Worm (Caenorhabditis elegans) whole organism, L1 larva: ENCODE data around the gene F54H5.5.

Experiments
- ama-1 ChIP-seq: fragments of 150-350 bp; optimal IDR thresholded peaks from 2 replicates; lab custom pipeline; 2014
- ceh-82 ChIP-seq, 3 experiments: fragments of 150-350 bp in 1 of 3; sonication (generic microtip) in 2 of 3; optimal IDR thresholded peaks; 2 replicates each; lab custom pipeline; 2014 to 2017; ENCODE audit warnings: missing biosample characterization in 3 of 3, missing genetic modification characterization in 3 of 3
- efl-3 ChIP-seq: fragments of 200-800 bp; sonication (Bioruptor generic); optimal IDR thresholded peaks from 2 replicates; lab custom pipeline; 2018; ENCODE audit warnings: mild to moderate bottlenecking, missing genetic modification characterization, missing compliant biosample characterization
- mep-1 ChIP-seq: fragments of 150-350 bp; optimal IDR thresholded peaks from 2 replicates; lab custom pipeline; 2014; ENCODE audit warnings: missing biosample characterization, missing genetic modification characterization
- unc-62 ChIP-seq: fragments of 150-350 bp; optimal IDR thresholded peaks from 2 replicates; lab custom pipeline; 2014; ENCODE audit warnings: missing biosample characterization, missing genetic modification reagents, missing genetic modification characterization

DNA sequence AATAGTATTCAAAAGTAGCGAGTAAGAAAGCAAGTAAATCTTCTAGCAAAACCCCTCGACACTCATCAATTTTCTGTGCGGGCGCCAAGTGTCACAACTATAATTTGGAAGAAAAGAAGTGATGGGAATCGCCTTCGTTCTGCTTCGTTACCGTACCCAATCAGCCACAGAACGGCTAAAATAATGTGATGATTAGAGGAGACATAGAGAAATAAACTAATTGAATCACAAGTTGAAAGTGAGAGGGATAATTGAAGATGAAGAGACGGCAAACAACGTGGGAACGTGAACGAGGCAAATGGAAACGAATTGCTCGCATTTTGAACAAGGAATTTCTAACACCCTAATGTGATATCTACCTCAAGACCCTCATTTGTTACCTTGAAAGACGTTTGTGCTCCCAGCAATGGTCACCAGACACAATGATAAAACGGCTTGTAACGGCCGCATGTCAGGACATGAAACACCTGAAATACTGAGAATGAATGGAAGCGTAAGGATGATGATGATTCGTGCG is 15.6 kb upstream of the F54H5.5 start, which contains the start of gene T19D12.6:
- TF ChIP-seq efl-3 (GFP tag; lab: Kevin White, UChicago) (no peak), ceh-82 (tag; optimal IDR thresholded peaks at IDR 0.05; lab: Kevin White, UChicago) (no peak), unc-62 (no peak), mep-1 (tag; lab: Kevin White, UChicago) (no peak), ama-1 (no peak)
